Fruit fly (Drosophila melanogaster): ENCODE data around the gene CG18808.

DNA sequence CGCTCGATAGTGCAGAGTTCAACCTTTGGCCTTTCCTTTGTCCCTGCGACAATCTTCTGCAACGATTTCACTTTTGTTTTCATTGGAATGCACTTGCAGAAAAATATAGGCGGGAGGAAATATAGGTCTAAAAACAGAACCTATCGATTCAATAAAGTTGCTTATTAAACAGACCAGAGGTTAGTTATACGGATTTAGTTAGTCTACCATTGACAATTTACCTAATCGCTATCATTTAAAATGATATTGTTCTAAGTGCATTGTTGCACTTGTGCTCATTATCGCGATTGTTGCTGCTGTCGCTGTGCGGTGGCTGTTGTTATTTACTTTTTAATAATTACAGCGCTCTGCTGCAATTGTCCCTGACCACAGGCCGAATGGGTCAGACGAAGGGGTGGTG, 29.1 kb upstream of the CG18808 start:
- TF ChIP-seq sv (GFP tag; optimal IDR thresholded peaks at IDR 0.05), result no peak
- no peak for TF ChIP-seq psq (GFP tag; optimal IDR thresholded peaks at IDR 0.05)
- no peak for TF ChIP-seq Dfd (GFP tag; optimal IDR thresholded peaks at IDR 0.05)
- no peak for TF ChIP-seq Rel (GFP tag; optimal IDR thresholded peaks at IDR 0.05)
- no peak for TF ChIP-seq Rel (tag; optimal IDR thresholded peaks at IDR 0.05)
- no peak for TF ChIP-seq Hr78 (GFP tag; optimal IDR thresholded peaks at IDR 0.05)
- no peak for TF ChIP-seq GATAd (GFP tag; optimal IDR thresholded peaks at IDR 0.05)
- TF ChIP-seq lola (GFP tag; optimal IDR thresholded peaks at IDR 0.05), result no peak
- TF ChIP-seq woc (GFP tag; optimal IDR thresholded peaks at IDR 0.05), result no peak
